Fruit fly (Drosophila melanogaster) whole organism, pupa: ENCODE data around the gene CG9316.

Experiments used
- CG10348 ChIP-seq: fragments of 200-800 bp; sonication (Bioruptor generic); IDR thresholded peaks from 2 replicates; pipeline ENCODE4 v1.3.6; 2022; ENCODE audit warnings: missing biosample characterization, missing genetic modification characterization
- CG14655 ChIP-seq: fragments of 200-800 bp; sonication (Bioruptor generic); optimal IDR thresholded peaks from 3 replicates; lab custom pipeline; 2017; ENCODE audit warnings: mild to moderate bottlenecking, missing biosample characterization, missing genetic modification reagents, missing genetic modification characterization
- CG15710 ChIP-seq: fragments of 200-800 bp; sonication (Bioruptor generic); optimal IDR thresholded peaks from 2 replicates; lab custom pipeline; 2018; ENCODE audit warnings: missing biosample characterization, mild to moderate bottlenecking, missing genetic modification characterization, moderate library complexity
- CG17806 ChIP-seq: fragments of 200-800 bp; sonication (Bioruptor generic); optimal IDR thresholded peaks from 2 replicates; lab custom pipeline; 2018; ENCODE audit warnings: missing biosample characterization, mild to moderate bottlenecking, missing genetic modification characterization, moderate library complexity
- CG34367 ChIP-seq: fragments of 200-800 bp; sonication (Bioruptor generic); optimal IDR thresholded peaks from 2 replicates; lab custom pipeline; 2018; ENCODE audit warnings: missing biosample characterization, mild to moderate bottlenecking, missing genetic modification characterization
- CG8159 ChIP-seq: fragments of 200-800 bp; sonication (Bioruptor generic); optimal IDR thresholded peaks from 3 replicates; lab custom pipeline; 2018; ENCODE audit warnings: missing biosample characterization, mild to moderate bottlenecking, missing genetic modification characterization, moderate library complexity
- CG8301 ChIP-seq: fragments of 200-800 bp; sonication (Bioruptor generic); optimal IDR thresholded peaks from 2 replicates; lab custom pipeline; 2018; ENCODE audit warnings: missing biosample characterization, mild to moderate bottlenecking, missing genetic modification characterization
- CG9948 ChIP-seq: fragments of 200-800 bp; sonication (Bioruptor generic); optimal IDR thresholded peaks from 2 replicates; lab custom pipeline; 2018; ENCODE audit warnings: missing biosample characterization, mild to moderate bottlenecking, missing genetic modification characterization, moderate library complexity
- EcR ChIP-seq: fragments of 200-800 bp; sonication (Bioruptor generic); optimal IDR thresholded peaks from 3 replicates; lab custom pipeline; 2019; ENCODE audit warnings: missing biosample characterization, missing genetic modification characterization, mild to moderate bottlenecking, moderate library complexity, missing genetic modification reagents
- Pif1B ChIP-seq: fragments of 200-800 bp; sonication (Bioruptor generic); optimal IDR thresholded peaks from 3 replicates; lab custom pipeline; 2016; ENCODE audit warnings: missing biosample characterization, missing genetic modification characterization
- fd96Ca ChIP-seq: fragments of 200-800 bp; sonication (Bioruptor generic); IDR thresholded peaks from 3 replicates; pipeline ENCODE4 v1.3.6; 2022; ENCODE audit warnings: missing biosample characterization, missing genetic modification characterization
- rn ChIP-seq: fragments of 200-800 bp; sonication (Bioruptor generic); IDR thresholded peaks from 2 replicates; pipeline ENCODE4 v1.3.6; 2022; ENCODE audit warnings: missing biosample characterization, missing genetic modification characterization

- no peak for TF ChIP-seq fd96Ca (GFP tag; lab: Robert Waterston, UW)
- TF ChIP-seq CG9948 = peak; percentile 29
- no peak for TF ChIP-seq CG10348 (GFP tag; lab: Robert Waterston, UW)
- TF ChIP-seq EcR (GFP tag; lab: Kevin White, UChicago) = peak; percentile 30
- 0 out of 2 replicates have a peak, but pooled peaks have one; percentile 10 for TF ChIP-seq rn
- peak; percentile 28 for TF ChIP-seq CG34367 (tag; lab: Kevin White, UChicago)
- TF ChIP-seq CG14655 (GFP tag; lab: Kevin White, UChicago) = no peak
- no peak for TF ChIP-seq Pif1B (GFP tag; lab: Kevin White, UChicago)
- TF ChIP-seq CG15710 = peak; percentile 46
- peak; percentile 43 for TF ChIP-seq CG8159 (tag; lab: Kevin White, UChicago)
- peak; percentile 39 for TF ChIP-seq CG17806 (tag; lab: Kevin White, UChicago)
- peak; percentile 25 for TF ChIP-seq CG8301 (tag; lab: Kevin White, UChicago)
These were observed 50.5 kb downstream of the CG9316 start, which contains the start of the genes CG31678 and IKKepsilon for dm6 chr2L:20675875-20676274.
